Worm (Caenorhabditis elegans): ENCODE data around the gene srh-111.

ce11 chrV:17530486-17530885, 45.5 kb upstream of the srh-111 start, which contains the start of gene C18D4.12:
- no peak for TF ChIP-seq him-1 (tag; optimal IDR thresholded peaks at IDR 0.05)
- no peak for TF ChIP-seq W03F9.2 (tag; optimal IDR thresholded peaks at IDR 0.05)

All from whole organism, L4/young adult.